Fruit fly (Drosophila melanogaster) whole organism, embryonic: ENCODE data around the gene Prtl99C.

Experiments used
- CG10321 ChIP-seq: fragments of 200-800 bp; sonication (Bioruptor generic); IDR thresholded peaks from 2 replicates; pipeline ENCODE4 v1.3.6; 2022; ENCODE audit warnings: missing biosample characterization, missing genetic modification characterization
- CG12236 ChIP-seq: fragments of 200-800 bp; sonication (Bioruptor generic); optimal IDR thresholded peaks from 2 replicates; lab custom pipeline; 2016; ENCODE audit warnings: missing biosample characterization, missing genetic modification characterization
- CG6813 ChIP-seq: fragments of 200-800 bp; sonication (Bioruptor generic); optimal IDR thresholded peaks from 2 replicates; lab custom pipeline; 2017; ENCODE audit warnings: missing biosample characterization, missing genetic modification characterization, mild to moderate bottlenecking, moderate library complexity, missing genetic modification reagents
- Dbx ChIP-seq: fragments of 200-800 bp; sonication (Bioruptor generic); IDR thresholded peaks from 3 replicates; pipeline ENCODE4 v1.3.6; 2022; ENCODE audit warnings: missing biosample characterization, missing genetic modification characterization
- HHEX ChIP-seq: fragments of 200-800 bp; sonication (Bioruptor generic); optimal IDR thresholded peaks from 3 replicates; lab custom pipeline; 2017; ENCODE audit warnings: missing biosample characterization, mild to moderate bottlenecking, missing genetic modification characterization, missing genetic modification reagents
- Mrtf ChIP-seq: fragments of 200-800 bp; sonication (Bioruptor generic); IDR thresholded peaks from 3 replicates; pipeline ENCODE4 v1.3.6; 2022; ENCODE audit warnings: missing biosample characterization, missing genetic modification characterization
- hbn ChIP-seq: fragments of 200-800 bp; sonication (Bioruptor generic); IDR thresholded peaks from 2 replicates; pipeline ENCODE4 v1.3.6; 2022; ENCODE audit warnings: missing biosample characterization, missing genetic modification characterization; ENCODE audit not compliant: partially characterized antibody
- nerfin-1 ChIP-seq: fragments of 200-800 bp; sonication (Bioruptor generic); optimal IDR thresholded peaks from 3 replicates; lab custom pipeline; 2019; ENCODE audit warnings: missing biosample characterization, mild to moderate bottlenecking, missing genetic modification characterization, moderate library complexity
- pita ChIP-seq: fragments of 200-800 bp; sonication (Bioruptor generic); optimal IDR thresholded peaks from 2 replicates; lab custom pipeline; 2017; ENCODE audit warnings: missing biosample characterization, mild to moderate bottlenecking, missing genetic modification characterization
- sim ChIP-seq: fragments of 200-800 bp; sonication (Bioruptor generic); IDR thresholded peaks from 2 replicates; pipeline ENCODE4 v1.3.6; 2022; ENCODE audit warnings: missing biosample characterization, missing genetic modification characterization

DNA sequence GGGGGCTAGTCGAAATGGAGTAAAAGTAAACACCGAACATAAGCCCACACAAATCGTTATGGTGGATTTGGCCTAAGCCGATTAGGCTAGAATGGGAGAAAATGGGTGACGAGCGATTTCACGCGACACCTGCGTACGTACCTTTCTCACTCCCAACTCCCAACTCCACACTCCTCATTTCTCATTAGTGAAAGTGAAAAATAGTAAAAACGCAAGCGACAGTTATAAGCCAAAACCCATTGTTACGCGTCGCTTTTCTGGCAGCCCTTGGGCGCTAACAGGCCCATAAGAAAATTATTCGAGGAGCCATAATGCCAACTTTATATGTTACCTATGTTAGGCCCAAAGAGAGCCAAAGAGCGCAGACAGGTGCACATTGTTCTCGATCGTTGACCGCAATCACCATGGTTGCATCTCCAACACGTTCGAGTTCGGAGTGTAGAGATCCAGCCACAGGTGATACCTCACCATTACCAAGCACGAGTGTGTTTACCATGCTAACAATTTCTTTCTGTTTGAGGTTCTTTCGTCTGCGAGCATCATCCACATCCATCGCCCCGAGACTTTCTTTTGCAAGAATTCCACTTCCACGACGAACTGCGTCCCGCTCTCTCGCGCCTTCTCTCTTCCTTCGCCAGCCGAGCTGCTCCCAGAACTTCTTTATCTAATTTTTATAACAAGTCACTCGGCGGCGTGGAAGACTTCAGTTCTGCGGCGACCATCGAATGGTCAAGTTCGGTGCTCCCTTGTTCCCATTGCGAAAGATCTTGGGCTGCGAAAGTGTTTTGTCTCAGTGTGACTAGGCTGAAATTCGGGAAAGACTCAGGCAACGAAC, 17.1 kb upstream of the Prtl99C start, which contains the start of gene neo:
- TF ChIP-seq CG10321 (no peak), nerfin-1 (no peak), sim (GFP tag; lab: Robert Waterston, UW) (no peak), Mrtf (no peak), CG12236 (GFP tag; lab: Kevin White, UChicago) (no peak), HHEX (GFP tag; lab: Kevin White, UChicago) (no peak), CG6813 (GFP tag; lab: Kevin White, UChicago) (no peak), pita (GFP tag; lab: Kevin White, UChicago) (no peak), Dbx (GFP tag; lab: Robert Waterston, UW) (no peak), hbn (GFP tag; lab: Robert Waterston, UW) (no peak)
